Worm (Caenorhabditis elegans): ENCODE data around the gene tbx-38.

The tbx-38 gene

ce11 chrIII:11785961-11786360 is at the start of gene tbx-38:
Gene tbx-38 (minus strand): TSS chrIII:11786061.
- TF ChIP-seq flt-1 (GFP tag; IDR thresholded peaks at IDR 0.05) (no peak), cog-1 (tag; optimal IDR thresholded peaks at IDR 0.05) (no peak), klf-2 (GFP tag; conservative IDR thresholded peaks at IDR 0.05) (no peak), T22C8.4 (GFP tag; IDR thresholded peaks at IDR 0.05) (no peak), ztf-29 (GFP tag; IDR thresholded peaks at IDR 0.05) (no peak), ref-1 (GFP tag; conservative IDR thresholded peaks at IDR 0.05) (no peak), tab-1 (GFP tag; IDR thresholded peaks at IDR 0.05) (no peak), ztf-23 (GFP tag; IDR thresholded peaks at IDR 0.05) (no peak), med-1 (GFP tag; optimal IDR thresholded peaks at IDR 0.05; ENCODE audit: insufficient read depth) (no peak)

DNA sequence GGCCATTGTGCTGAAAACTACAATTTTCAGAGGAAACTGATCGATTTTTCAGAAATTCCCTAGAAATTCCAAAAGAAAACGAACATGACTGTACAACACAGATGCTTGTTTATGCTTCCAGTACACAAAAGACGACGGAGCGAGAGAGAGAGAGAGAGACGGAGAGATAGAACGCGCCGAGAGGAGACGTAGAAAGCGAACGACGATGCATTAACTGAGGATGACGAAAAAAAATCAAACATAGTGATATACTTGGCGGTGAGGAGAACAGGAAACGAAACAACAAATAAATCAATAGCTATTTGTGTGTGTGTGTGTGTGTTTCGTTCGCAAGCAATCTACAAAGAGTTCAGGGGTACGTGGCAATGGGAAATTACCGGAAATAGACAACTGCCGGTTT is 48.9 kb upstream of the tbx-38 start:
- TF ChIP-seq med-1 (GFP tag; optimal IDR thresholded peaks at IDR 0.05; ENCODE audit: insufficient read depth) (no peak), T22C8.4 (GFP tag; IDR thresholded peaks at IDR 0.05) (no peak), ref-1 (GFP tag; conservative IDR thresholded peaks at IDR 0.05) (no peak), cog-1 (tag; optimal IDR thresholded peaks at IDR 0.05) (no peak), ztf-29 (GFP tag; IDR thresholded peaks at IDR 0.05) (no peak), ztf-23 (GFP tag; IDR thresholded peaks at IDR 0.05) (no peak), flt-1 (GFP tag; IDR thresholded peaks at IDR 0.05) (no peak), tab-1 (GFP tag; IDR thresholded peaks at IDR 0.05) (no peak), klf-2 (GFP tag; conservative IDR thresholded peaks at IDR 0.05) (no peak)

ce11 chrIII:11834168-11834567 is 48.3 kb upstream of the tbx-38 start:
- no peak for TF ChIP-seq ztf-29 (GFP tag; IDR thresholded peaks at IDR 0.05)
- no peak for TF ChIP-seq flt-1 (GFP tag; IDR thresholded peaks at IDR 0.05)
- no peak for TF ChIP-seq ref-1 (GFP tag; conservative IDR thresholded peaks at IDR 0.05)
- 0 out of 2 replicates have a peak, but pooled peaks have one; percentile 17 for TF ChIP-seq tab-1 (GFP tag; IDR thresholded peaks at IDR 0.05)
- TF ChIP-seq T22C8.4 (GFP tag; IDR thresholded peaks at IDR 0.05): no peak
- TF ChIP-seq med-1 (GFP tag; optimal IDR thresholded peaks at IDR 0.05; ENCODE audit: insufficient read depth): no peak
- no peak for TF ChIP-seq cog-1 (tag; optimal IDR thresholded peaks at IDR 0.05)
- no peak for TF ChIP-seq ztf-23 (GFP tag; IDR thresholded peaks at IDR 0.05)

ce11 chrIII:11833449-11833848 is 47.6 kb upstream of the tbx-38 start:
- TF ChIP-seq cog-1 (tag; optimal IDR thresholded peaks at IDR 0.05) (no peak), tab-1 (GFP tag; IDR thresholded peaks at IDR 0.05) (no peak), med-1 (GFP tag; optimal IDR thresholded peaks at IDR 0.05; ENCODE audit: insufficient read depth) (no peak), ref-1 (GFP tag; conservative IDR thresholded peaks at IDR 0.05) (no peak), T22C8.4 (GFP tag; IDR thresholded peaks at IDR 0.05) (no peak), ztf-23 (GFP tag; IDR thresholded peaks at IDR 0.05) (no peak), flt-1 (GFP tag; IDR thresholded peaks at IDR 0.05) (no peak), klf-2 (GFP tag; conservative IDR thresholded peaks at IDR 0.05) (no peak)

ce11 chrIII:11830522-11831489 is 44.9 kb upstream of the tbx-38 start:
- TF ChIP-seq flt-1 (GFP tag; IDR thresholded peaks at IDR 0.05): no peak
- no peak for TF ChIP-seq tab-1 (GFP tag; IDR thresholded peaks at IDR 0.05)
- TF ChIP-seq ref-1 (GFP tag; conservative IDR thresholded peaks at IDR 0.05): no peak
- TF ChIP-seq med-1 (GFP tag; optimal IDR thresholded peaks at IDR 0.05; ENCODE audit: insufficient read depth): no peak
- TF ChIP-seq ztf-29 (GFP tag; IDR thresholded peaks at IDR 0.05): no peak
- TF ChIP-seq T22C8.4 (GFP tag; IDR thresholded peaks at IDR 0.05): 0 out of 2 replicates have a peak, but pooled peaks have one; percentile 9
- no peak for TF ChIP-seq ztf-23 (GFP tag; IDR thresholded peaks at IDR 0.05)

ce11 chrIII:11829585-11830195 is 43.8 kb upstream of the tbx-38 start:
- TF ChIP-seq ref-1 (GFP tag; conservative IDR thresholded peaks at IDR 0.05) (no peak), ztf-23 (GFP tag; IDR thresholded peaks at IDR 0.05) (peak; percentile 16; the same call in 1 of the 2 replicates), cog-1 (tag; optimal IDR thresholded peaks at IDR 0.05) (no peak), ztf-29 (GFP tag; IDR thresholded peaks at IDR 0.05) (no peak)

ce11 chrIII:11829062-11829461 is 43.2 kb upstream of the tbx-38 start:
- TF ChIP-seq ztf-29 (GFP tag; IDR thresholded peaks at IDR 0.05) (no peak), klf-2 (GFP tag; conservative IDR thresholded peaks at IDR 0.05) (no peak), cog-1 (tag; optimal IDR thresholded peaks at IDR 0.05) (no peak)

DNA sequence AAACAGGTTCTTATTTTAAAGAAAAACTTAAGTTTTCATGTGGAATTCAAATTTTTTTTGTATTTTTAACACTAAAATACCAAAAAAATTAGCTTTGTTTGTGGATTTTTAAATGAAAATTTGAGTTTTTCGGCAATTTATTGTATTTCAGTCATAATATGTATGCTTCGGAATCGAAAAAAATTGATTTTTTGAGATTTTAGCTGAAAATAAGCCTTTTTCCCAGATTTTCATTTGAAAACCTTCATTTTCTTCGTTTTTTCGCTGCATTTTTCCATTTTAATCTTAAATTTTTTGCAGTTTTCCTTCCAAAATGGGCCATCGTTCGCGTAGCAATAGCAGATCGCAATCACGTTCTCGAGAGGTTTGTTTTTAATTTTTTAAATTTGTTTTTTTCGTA is 40.3 kb upstream of the tbx-38 start, which contains the start of gene rsp-8:
Gene rsp-8, plus strand, starts transcription at position 301 of the 400 bp plus-strand sequence.
- TF ChIP-seq tab-1 (GFP tag; IDR thresholded peaks at IDR 0.05) (no peak), ref-1 (GFP tag; conservative IDR thresholded peaks at IDR 0.05) (no peak), med-1 (GFP tag; optimal IDR thresholded peaks at IDR 0.05; ENCODE audit: insufficient read depth) (no peak), ztf-23 (GFP tag; IDR thresholded peaks at IDR 0.05) (no peak), ztf-29 (GFP tag; IDR thresholded peaks at IDR 0.05) (no peak), T22C8.4 (GFP tag; IDR thresholded peaks at IDR 0.05) (no peak), cog-1 (tag; optimal IDR thresholded peaks at IDR 0.05) (no peak), flt-1 (GFP tag; IDR thresholded peaks at IDR 0.05) (no peak), klf-2 (GFP tag; conservative IDR thresholded peaks at IDR 0.05) (no peak)

DNA sequence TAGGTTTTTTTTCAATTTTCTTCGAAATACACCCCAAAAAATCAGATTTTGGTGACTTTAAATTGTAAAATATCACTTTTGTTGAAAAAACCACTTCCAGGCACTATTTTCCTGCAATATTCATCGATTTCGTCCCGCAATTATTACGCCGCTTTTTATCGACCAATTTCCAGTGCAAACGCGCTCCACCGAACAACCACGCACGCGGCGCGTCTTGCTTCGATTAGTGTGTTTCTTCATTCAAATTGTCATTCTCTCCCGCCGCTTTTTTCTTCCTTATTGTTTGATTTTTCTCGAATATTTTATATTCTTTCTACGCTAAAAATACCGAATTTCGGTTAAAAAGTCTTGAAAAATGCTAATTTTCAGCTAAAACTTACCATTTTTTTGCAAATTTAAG is 39.8 kb upstream of the tbx-38 start:
- TF ChIP-seq ref-1 (GFP tag; conservative IDR thresholded peaks at IDR 0.05) (no peak), cog-1 (tag; optimal IDR thresholded peaks at IDR 0.05) (no peak), tab-1 (GFP tag; IDR thresholded peaks at IDR 0.05) (peak; percentile 55; the same call in 1 of the 2 replicates), med-1 (GFP tag; optimal IDR thresholded peaks at IDR 0.05; ENCODE audit: insufficient read depth) (no peak), ztf-23 (GFP tag; IDR thresholded peaks at IDR 0.05) (peak; percentile 64; the same call in 1 of the 2 replicates), klf-2 (GFP tag; conservative IDR thresholded peaks at IDR 0.05) (no peak), T22C8.4 (GFP tag; IDR thresholded peaks at IDR 0.05) (peak; percentile 86), flt-1 (GFP tag; IDR thresholded peaks at IDR 0.05) (peak; percentile 74), ztf-29 (GFP tag; IDR thresholded peaks at IDR 0.05) (no peak)
